Worm (Caenorhabditis elegans): Measurements from ENCODE around the gene pie-1.

pie-1 gene

DNA sequence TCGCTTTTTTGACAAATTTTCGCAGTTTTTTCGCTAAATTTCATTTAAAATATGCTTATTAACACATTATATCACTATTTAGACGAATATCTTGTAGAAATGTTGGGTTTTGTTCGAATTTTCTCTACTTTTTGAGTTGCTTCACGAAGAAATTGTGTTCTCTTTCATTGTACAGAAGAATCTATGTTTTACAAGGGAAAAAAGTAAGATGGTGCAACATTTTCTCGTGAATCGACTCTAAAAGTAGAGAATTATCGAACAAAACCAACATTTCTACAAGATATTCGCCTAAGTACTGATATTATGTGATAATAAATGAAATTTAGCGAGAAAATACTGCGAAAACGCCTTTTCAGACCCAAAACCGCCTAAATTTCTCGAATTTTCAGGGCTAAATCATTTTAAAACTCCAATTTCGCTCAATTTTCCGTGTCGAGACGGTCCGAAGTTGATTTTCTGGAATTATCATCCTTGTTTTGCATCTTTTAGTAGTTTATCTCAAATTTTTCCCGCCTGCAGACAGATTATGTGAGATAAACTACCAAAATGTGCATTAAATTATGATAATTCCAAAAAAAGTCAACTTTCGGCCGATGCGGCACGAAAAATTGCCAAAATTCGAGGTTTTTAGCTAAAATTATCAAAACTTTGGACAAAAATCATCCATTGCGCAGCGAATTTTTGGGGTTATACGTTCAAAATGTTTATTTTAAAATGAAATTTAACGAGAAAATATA, 1.0 kb downstream of the pie-1 start:
- TF ChIP-seq rpc-1 (optimal IDR thresholded peaks at IDR 0.05) = no peak
- no peak for TF ChIP-seq rpc-1 (tag; optimal IDR thresholded peaks at IDR 0.05)
- TF ChIP-seq efl-1 (GFP tag; optimal IDR thresholded peaks at IDR 0.05) = peak; percentile 13
- no peak for TF ChIP-seq ama-1 (optimal IDR thresholded peaks at IDR 0.05)
- TF ChIP-seq ama-1 (GFP tag; optimal IDR thresholded peaks at IDR 0.05) = peak in 1 of 2 experiments; percentile 42

ce11 chrIII:12428264-12428627, 1.6 kb downstream of the pie-1 start:
- TF ChIP-seq dpl-1 (GFP tag; optimal IDR thresholded peaks at IDR 0.05) (peak; percentile 26), Y95B8A.8 (GFP tag; IDR thresholded peaks at IDR 0.05) (no peak), akir-1 (GFP tag; optimal IDR thresholded peaks at IDR 0.05) (no peak), snpc-4 (GFP tag; optimal IDR thresholded peaks at IDR 0.05) (peak; percentile 12), snpc-4 (tag; optimal IDR thresholded peaks at IDR 0.05) (no peak), pbrm-1 (GFP tag; IDR thresholded peaks at IDR 0.05) (no peak), cebp-2 (GFP tag; IDR thresholded peaks at IDR 0.05) (no peak)

- TF ChIP-seq dpl-1 (GFP tag; optimal IDR thresholded peaks at IDR 0.05) = no peak
- 0 out of 2 replicates have a peak, but pooled peaks have one; percentile 20 for TF ChIP-seq nfyb-1 (GFP tag; IDR thresholded peaks at IDR 0.05)
- peak; percentile 28; the same call in 1 of the 2 replicates for TF ChIP-seq ztf-25 (GFP tag; IDR thresholded peaks at IDR 0.05)
- no peak for TF ChIP-seq attf-3 (GFP tag; conservative IDR thresholded peaks at IDR 0.05)
- TF ChIP-seq hrde-1 (tag; optimal IDR thresholded peaks at IDR 0.05; ENCODE audit: borderline replicate concordance) = peak; percentile 20
- TF ChIP-seq snpc-4 (GFP tag; optimal IDR thresholded peaks at IDR 0.05) = no peak
- no peak for TF ChIP-seq snpc-4 (tag; optimal IDR thresholded peaks at IDR 0.05)
- no peak for TF ChIP-seq sea-2 (GFP tag; IDR thresholded peaks at IDR 0.05)
- TF ChIP-seq hsf-1 (GFP tag; IDR thresholded peaks at IDR 0.05) = 0 out of 2 replicates have a peak, but pooled peaks have one; percentile 24
- TF ChIP-seq xnd-1 (tag; optimal IDR thresholded peaks at IDR 0.05) = peak; percentile 13
- no peak for TF ChIP-seq unc-62 (GFP tag; optimal IDR thresholded peaks at IDR 0.05)
- no peak for TF ChIP-seq dox-1 (GFP tag; IDR thresholded peaks at IDR 0.05)
- peak; percentile 67 for TF ChIP-seq Y95B8A.8 (GFP tag; IDR thresholded peaks at IDR 0.05)
- peak; percentile 34 for TF ChIP-seq snpc-3.4 (tag; optimal IDR thresholded peaks at IDR 0.05)
- TF ChIP-seq tbx-9 (tag; optimal IDR thresholded peaks at IDR 0.05; ENCODE audit: borderline replicate concordance) = no peak
- no peak for TF ChIP-seq F37B4.10 (GFP tag; IDR thresholded peaks at IDR 0.05)
- peak; percentile 25; the same call in 1 of the 2 replicates for TF ChIP-seq madf-8 (GFP tag; conservative IDR thresholded peaks at IDR 0.05)
- TF ChIP-seq D2030.7 (GFP tag; IDR thresholded peaks at IDR 0.05) = peak; percentile 39
- peak; percentile 47; the same call in 1 of the 2 replicates for TF ChIP-seq Y53G8AR.9 (GFP tag; conservative IDR thresholded peaks at IDR 0.05)
- no peak for TF ChIP-seq ama-1 (optimal IDR thresholded peaks at IDR 0.05)
- TF ChIP-seq ama-1 (GFP tag; optimal IDR thresholded peaks at IDR 0.05) = peak in 1 of 2 experiments; percentile 9
- peak; percentile 51 for TF ChIP-seq chd-7 (tag; optimal IDR thresholded peaks at IDR 0.05)
- TF ChIP-seq pbrm-1 (GFP tag; IDR thresholded peaks at IDR 0.05) = no peak
- no peak for TF ChIP-seq nhr-120 (GFP tag; IDR thresholded peaks at IDR 0.05)
- peak in 1 of 3 experiments; percentile 26 for TF ChIP-seq lin-35 (GFP tag; optimal IDR thresholded peaks at IDR 0.05)
- no peak for TF ChIP-seq cebp-1 (GFP tag; IDR thresholded peaks at IDR 0.05)
- TF ChIP-seq cebp-1 (tag; optimal IDR thresholded peaks at IDR 0.05) = peak; percentile 37
- TF ChIP-seq ceh-100 (GFP tag; IDR thresholded peaks at IDR 0.05) = no peak
- TF ChIP-seq Y79H2A.3 (GFP tag; conservative IDR thresholded peaks at IDR 0.05) = peak; percentile 75; the same call in 1 of the 2 replicates
- TF ChIP-seq snpc-1.1 (tag; optimal IDR thresholded peaks at IDR 0.05; ENCODE audit: insufficient read depth) = no peak
- peak; percentile 35; the same call in 1 of the 2 replicates for TF ChIP-seq mcd-1 (GFP tag; IDR thresholded peaks at IDR 0.05)
- TF ChIP-seq F49E8.2 (tag; optimal IDR thresholded peaks at IDR 0.05; ENCODE audit: insufficient read depth) = peak; percentile 86
- no peak for TF ChIP-seq mes-4 (tag; optimal IDR thresholded peaks at IDR 0.05)
- TF ChIP-seq athp-1 (tag; optimal IDR thresholded peaks at IDR 0.05) = peak; percentile 69
- TF ChIP-seq tbp1 (GFP tag; optimal IDR thresholded peaks at IDR 0.05) = peak; percentile 41
- TF ChIP-seq mel-28 (tag; optimal IDR thresholded peaks at IDR 0.05; ENCODE audit: borderline replicate concordance) = no peak
- TF ChIP-seq F55B11.4 (tag; optimal IDR thresholded peaks at IDR 0.05; ENCODE audit: borderline replicate concordance, insufficient read depth) = no peak
These were observed 2.2 kb downstream of the pie-1 start for ce11 chrIII:12428799-12429351.
